Fruit fly (Drosophila melanogaster) whole organism, pupa: Measurements from ENCODE around the gene CG14434.
A peak's percentile ranks its signal among the peaks of the same experiment; 100 is the strongest.

Experiments used
- CG10348 ChIP-seq: fragments of 200-800 bp; sonication (Bioruptor generic); IDR thresholded peaks from 2 replicates; pipeline ENCODE4 v1.3.6; 2022; ENCODE audit warnings: missing biosample characterization, missing genetic modification characterization
- CG12605 ChIP-seq: fragments of 200-800 bp; sonication (Bioruptor generic); IDR thresholded peaks from 2 replicates; pipeline ENCODE4 v1.3.6; 2022; ENCODE audit warnings: missing biosample characterization, missing genetic modification characterization
- CG14655 ChIP-seq: fragments of 200-800 bp; sonication (Bioruptor generic); optimal IDR thresholded peaks from 3 replicates; lab custom pipeline; 2017; ENCODE audit warnings: mild to moderate bottlenecking, missing biosample characterization, missing genetic modification reagents, missing genetic modification characterization
- CG15710 ChIP-seq: fragments of 200-800 bp; sonication (Bioruptor generic); optimal IDR thresholded peaks from 2 replicates; lab custom pipeline; 2018; ENCODE audit warnings: missing biosample characterization, mild to moderate bottlenecking, missing genetic modification characterization, moderate library complexity
- CG17806 ChIP-seq: fragments of 200-800 bp; sonication (Bioruptor generic); optimal IDR thresholded peaks from 2 replicates; lab custom pipeline; 2018; ENCODE audit warnings: missing biosample characterization, mild to moderate bottlenecking, missing genetic modification characterization, moderate library complexity
- CG8159 ChIP-seq: fragments of 200-800 bp; sonication (Bioruptor generic); optimal IDR thresholded peaks from 3 replicates; lab custom pipeline; 2018; ENCODE audit warnings: missing biosample characterization, mild to moderate bottlenecking, missing genetic modification characterization, moderate library complexity
- CG9948 ChIP-seq: fragments of 200-800 bp; sonication (Bioruptor generic); optimal IDR thresholded peaks from 2 replicates; lab custom pipeline; 2018; ENCODE audit warnings: missing biosample characterization, mild to moderate bottlenecking, missing genetic modification characterization, moderate library complexity
- EcR ChIP-seq: fragments of 200-800 bp; sonication (Bioruptor generic); optimal IDR thresholded peaks from 3 replicates; lab custom pipeline; 2019; ENCODE audit warnings: missing biosample characterization, missing genetic modification characterization, mild to moderate bottlenecking, moderate library complexity, missing genetic modification reagents
- Ets98B ChIP-seq: fragments of 200-800 bp; sonication (Bioruptor generic); IDR thresholded peaks from 2 replicates; pipeline ENCODE4 v1.3.6; 2022; ENCODE audit warnings: missing biosample characterization, missing genetic modification characterization
- Snoo ChIP-seq: fragments of 200-800 bp; sonication (Bioruptor generic); optimal IDR thresholded peaks from 3 replicates; lab custom pipeline; 2017; ENCODE audit warnings: missing biosample characterization, mild to moderate bottlenecking, missing genetic modification characterization, inconsistent platforms
- fd96Ca ChIP-seq: fragments of 200-800 bp; sonication (Bioruptor generic); IDR thresholded peaks from 3 replicates; pipeline ENCODE4 v1.3.6; 2022; ENCODE audit warnings: missing biosample characterization, missing genetic modification characterization
- gl ChIP-seq: fragments of 200-800 bp; sonication (Bioruptor generic); optimal IDR thresholded peaks from 2 replicates; lab custom pipeline; 2018; ENCODE audit warnings: missing biosample characterization, mild to moderate bottlenecking, missing genetic modification characterization
- rn ChIP-seq: fragments of 200-800 bp; sonication (Bioruptor generic); IDR thresholded peaks from 2 replicates; pipeline ENCODE4 v1.3.6; 2022; ENCODE audit warnings: missing biosample characterization, missing genetic modification characterization

- TF ChIP-seq gl (tag; lab: Kevin White, UChicago) (peak; percentile 55), CG14655 (GFP tag; lab: Kevin White, UChicago) (peak; percentile 87), EcR (GFP tag; lab: Kevin White, UChicago) (peak; percentile 76), Snoo (tag; lab: Kevin White, UChicago) (peak; percentile 69), rn (GFP tag; lab: Robert Waterston, UW) (peak; percentile 70), Ets98B (GFP tag; lab: Robert Waterston, UW) (peak; percentile 86), CG8159 (peak; percentile 81), CG9948 (tag; lab: Kevin White, UChicago) (peak; percentile 67), CG12605 (GFP tag; lab: Robert Waterston, UW) (peak; percentile 63; the same call in 1 of the 2 replicates), CG10348 (no peak), CG17806 (tag; lab: Kevin White, UChicago) (peak; percentile 70), fd96Ca (peak; percentile 93), CG15710 (tag; lab: Kevin White, UChicago) (peak; percentile 79)
These were observed 5.4 kb downstream of the CG14434 start for dm6 chrX:6861523-6862077.
